Fruit fly (Drosophila melanogaster): ENCODE data around the gene CG3251.

Gene CG3251

DNA sequence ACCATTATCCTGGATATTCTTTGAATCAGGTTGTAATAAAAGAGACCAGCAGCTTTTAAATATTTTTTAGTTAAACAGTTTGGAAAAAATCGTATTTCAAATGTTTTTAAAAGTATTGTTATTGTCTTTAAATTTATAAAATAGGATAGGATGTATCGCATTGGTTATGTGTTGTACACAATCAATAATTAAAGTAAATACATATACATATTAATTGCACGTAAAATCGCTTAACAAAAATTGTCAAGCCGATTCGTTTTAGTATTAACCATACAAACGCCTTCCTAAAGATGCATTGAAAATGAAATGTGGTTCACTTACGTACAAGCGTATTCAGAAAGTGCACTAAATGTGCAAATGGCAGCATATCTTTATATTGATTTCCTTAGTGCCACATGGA, 43.8 kb downstream of the CG3251 start, which contains the start of gene CG43798:
TSS of gene CG43798 (plus strand) at position 301 of the 400 bp plus-strand sequence.
- no peak for TF ChIP-seq Jra (GFP tag; optimal IDR thresholded peaks at IDR 0.05)

DNA sequence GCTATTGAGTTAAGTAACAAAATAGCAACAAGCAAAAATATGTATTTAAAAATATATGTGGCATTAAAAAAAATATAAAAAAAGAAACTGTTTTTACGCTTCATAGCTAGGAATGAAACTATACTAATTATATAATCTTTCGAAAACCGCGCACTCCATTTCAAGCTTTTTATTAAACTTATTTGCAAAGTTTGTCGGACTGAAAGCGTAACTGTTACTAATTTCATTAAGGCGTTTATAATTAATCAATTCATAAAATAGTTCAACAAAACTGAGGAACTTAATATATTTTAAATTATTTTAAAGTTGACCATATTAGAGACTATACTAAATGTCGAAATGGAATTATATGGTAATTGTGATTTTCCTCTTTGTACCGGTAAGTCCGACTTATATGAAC, 47.8 kb downstream of the CG3251 start, which contains the start of gene CG15635:
TSS of gene CG15635 (plus strand) at position 301 of the 400 bp plus-strand sequence.
- no peak for TF ChIP-seq sv (GFP tag; optimal IDR thresholded peaks at IDR 0.05)

DNA sequence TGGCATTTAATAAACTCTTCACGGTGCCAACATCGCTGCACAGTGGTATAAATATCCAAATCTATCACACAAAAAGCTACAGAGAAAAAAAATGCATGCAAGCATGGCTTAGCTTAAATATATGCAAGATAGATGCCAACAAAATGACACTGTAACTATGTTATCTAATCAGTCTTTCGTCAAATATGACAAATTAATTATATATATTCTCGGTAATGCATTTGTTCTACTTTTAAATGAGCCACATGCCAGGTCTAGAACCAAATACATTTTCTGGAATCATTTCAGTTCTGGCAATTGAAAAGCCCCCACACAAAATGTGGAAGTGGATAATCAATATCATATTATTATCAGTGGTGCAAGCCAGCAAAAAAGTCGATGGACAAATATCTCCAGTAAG, 49.5 kb downstream of the CG3251 start, which contains the start of gene BG642163:
TSS of gene BG642163 (plus strand) at position 301 of the 400 bp plus-strand sequence.
- TF ChIP-seq h (GFP tag; optimal IDR thresholded peaks at IDR 0.05) (no peak), OdsH (GFP tag; optimal IDR thresholded peaks at IDR 0.05) (no peak), brk (GFP tag; optimal IDR thresholded peaks at IDR 0.05) (no peak), HLH106 (tag; optimal IDR thresholded peaks at IDR 0.05) (no peak), sv (GFP tag; optimal IDR thresholded peaks at IDR 0.05) (no peak), CrebA (GFP tag; optimal IDR thresholded peaks at IDR 0.05; ENCODE audit: borderline replicate concordance) (no peak), woc (GFP tag; optimal IDR thresholded peaks at IDR 0.05) (no peak), dmrt93B (GFP tag; optimal IDR thresholded peaks at IDR 0.05) (no peak), Hnf4 (GFP tag; optimal IDR thresholded peaks at IDR 0.05) (no peak), Mio (GFP tag; optimal IDR thresholded peaks at IDR 0.05) (no peak)
